Worm (Caenorhabditis elegans): Measurements from ENCODE around the gene zyg-9.

Gene zyg-9

ce11 chrII:8442717-8443223 lies 14.8 kb upstream of the zyg-9 start, which contains the start of gene eif-3.G:
TSS of gene eif-3.G (plus strand) at chrII:8442767.
- no peak for TF ChIP-seq ceh-36 (tag; optimal IDR thresholded peaks at IDR 0.05)
- no peak for TF ChIP-seq hmbx-1 (tag; optimal IDR thresholded peaks at IDR 0.05)
- TF ChIP-seq ets-7 (tag; optimal IDR thresholded peaks at IDR 0.05): no peak
- no peak for TF ChIP-seq ceh-13 (GFP tag; optimal IDR thresholded peaks at IDR 0.05)
- TF ChIP-seq pes-1 (GFP tag; IDR thresholded peaks at IDR 0.05): no peak
- no peak for TF ChIP-seq F13C5.2 (tag; optimal IDR thresholded peaks at IDR 0.05)
- TF ChIP-seq aly-1 (tag; optimal IDR thresholded peaks at IDR 0.05): no peak
- TF ChIP-seq tra-4 (tag; optimal IDR thresholded peaks at IDR 0.05): no peak
- no peak for TF ChIP-seq scrt-1 (GFP tag; IDR thresholded peaks at IDR 0.05)
- no peak for TF ChIP-seq sea-1 (GFP tag; conservative IDR thresholded peaks at IDR 0.05)
- no peak for TF ChIP-seq hmg-4 (GFP tag; optimal IDR thresholded peaks at IDR 0.05)
- no peak for TF ChIP-seq hnd-1 (tag; optimal IDR thresholded peaks at IDR 0.05)
- TF ChIP-seq flt-1 (GFP tag; IDR thresholded peaks at IDR 0.05): no peak
- TF ChIP-seq B0310.2 (tag; optimal IDR thresholded peaks at IDR 0.05): no peak
- no peak for TF ChIP-seq tbx-11 (GFP tag; IDR thresholded peaks at IDR 0.05)

- no peak for TF ChIP-seq tbx-37 (GFP tag; conservative IDR thresholded peaks at IDR 0.05)
Measured at ce11 chrII:8444007-8444406, 13.6 kb upstream of the zyg-9 start, which contains the start of gene evl-20. TSS of gene evl-20 (plus strand) at chrII:8444307.

- no peak for TF ChIP-seq pes-1 (GFP tag; IDR thresholded peaks at IDR 0.05)
- no peak for TF ChIP-seq B0310.2 (tag; optimal IDR thresholded peaks at IDR 0.05)
Measured at ce11 chrII:8446731-8447130, 10.9 kb upstream of the zyg-9 start, which contains the start of gene cut-3. TSS of gene cut-3 (minus strand) at chrII:8446831.

ce11 chrII:8449660-8450118 lies 7.9 kb upstream of the zyg-9 start, which contains the start of gene F22B5.4:
TSS of gene F22B5.4 (plus strand) at chrII:8449710.
- no peak for TF ChIP-seq flt-1 (GFP tag; IDR thresholded peaks at IDR 0.05)
- TF ChIP-seq F13C5.2 (tag; optimal IDR thresholded peaks at IDR 0.05): no peak
- no peak for TF ChIP-seq hmbx-1 (tag; optimal IDR thresholded peaks at IDR 0.05)
- TF ChIP-seq tbx-11 (GFP tag; IDR thresholded peaks at IDR 0.05): no peak
- no peak for TF ChIP-seq B0310.2 (tag; optimal IDR thresholded peaks at IDR 0.05)
- TF ChIP-seq hmg-4 (GFP tag; optimal IDR thresholded peaks at IDR 0.05): no peak
- TF ChIP-seq scrt-1 (GFP tag; IDR thresholded peaks at IDR 0.05): no peak
- no peak for TF ChIP-seq sea-1 (GFP tag; conservative IDR thresholded peaks at IDR 0.05)
- TF ChIP-seq pes-1 (GFP tag; IDR thresholded peaks at IDR 0.05): no peak
- no peak for TF ChIP-seq aly-1 (tag; optimal IDR thresholded peaks at IDR 0.05)
- TF ChIP-seq tra-4 (tag; optimal IDR thresholded peaks at IDR 0.05): no peak
- TF ChIP-seq ets-7 (tag; optimal IDR thresholded peaks at IDR 0.05): no peak

ce11 chrII:8450750-8451149 lies 6.9 kb upstream of the zyg-9 start:
- TF ChIP-seq flt-1 (GFP tag; IDR thresholded peaks at IDR 0.05): no peak
- TF ChIP-seq aly-1 (tag; optimal IDR thresholded peaks at IDR 0.05): no peak

- TF ChIP-seq ets-7 (tag; optimal IDR thresholded peaks at IDR 0.05) (no peak), aly-1 (tag; optimal IDR thresholded peaks at IDR 0.05) (no peak), hmbx-1 (tag; optimal IDR thresholded peaks at IDR 0.05) (no peak), tbx-37 (GFP tag; conservative IDR thresholded peaks at IDR 0.05) (no peak), hmg-4 (GFP tag; optimal IDR thresholded peaks at IDR 0.05) (no peak), ceh-36 (tag; optimal IDR thresholded peaks at IDR 0.05) (no peak), sea-1 (GFP tag; conservative IDR thresholded peaks at IDR 0.05) (no peak), tra-4 (tag; optimal IDR thresholded peaks at IDR 0.05) (no peak), ama-1 (optimal IDR thresholded peaks at IDR 0.05) (no peak), scrt-1 (GFP tag; IDR thresholded peaks at IDR 0.05) (no peak), F13C5.2 (tag; optimal IDR thresholded peaks at IDR 0.05) (no peak), flt-1 (GFP tag; IDR thresholded peaks at IDR 0.05) (no peak)
Measured at ce11 chrII:8451425-8451824, 6.2 kb upstream of the zyg-9 start.

- TF ChIP-seq ceh-36 (tag; optimal IDR thresholded peaks at IDR 0.05) (no peak), aly-1 (tag; optimal IDR thresholded peaks at IDR 0.05) (no peak), sea-1 (GFP tag; conservative IDR thresholded peaks at IDR 0.05) (no peak), flt-1 (GFP tag; IDR thresholded peaks at IDR 0.05) (no peak)
Measured at ce11 chrII:8454513-8454912, 3.1 kb upstream of the zyg-9 start, which contains the start of gene F22B5.5. TSS of gene F22B5.5 (minus strand) at chrII:8454613.

- TF ChIP-seq F13C5.2 (tag; optimal IDR thresholded peaks at IDR 0.05) (no peak), tra-4 (tag; optimal IDR thresholded peaks at IDR 0.05) (no peak), ets-7 (tag; optimal IDR thresholded peaks at IDR 0.05) (no peak), flt-1 (GFP tag; IDR thresholded peaks at IDR 0.05) (no peak), tbx-37 (GFP tag; conservative IDR thresholded peaks at IDR 0.05) (no peak)
Measured at ce11 chrII:8456094-8456493, 1.5 kb upstream of the zyg-9 start, which contains the start of gene F22B5.6. TSS of gene F22B5.6 (minus strand) at chrII:8456194.

- TF ChIP-seq B0310.2 (tag; optimal IDR thresholded peaks at IDR 0.05) (no peak), scrt-1 (GFP tag; IDR thresholded peaks at IDR 0.05) (no peak), ets-7 (tag; optimal IDR thresholded peaks at IDR 0.05) (no peak), ceh-36 (tag; optimal IDR thresholded peaks at IDR 0.05) (no peak), flt-1 (GFP tag; IDR thresholded peaks at IDR 0.05) (no peak), tra-4 (tag; optimal IDR thresholded peaks at IDR 0.05) (no peak), tbx-37 (GFP tag; conservative IDR thresholded peaks at IDR 0.05) (no peak), ceh-13 (GFP tag; optimal IDR thresholded peaks at IDR 0.05) (no peak), ama-1 (optimal IDR thresholded peaks at IDR 0.05) (no peak), hnd-1 (tag; optimal IDR thresholded peaks at IDR 0.05) (no peak), aly-1 (tag; optimal IDR thresholded peaks at IDR 0.05) (no peak), hmbx-1 (tag; optimal IDR thresholded peaks at IDR 0.05) (no peak), pes-1 (GFP tag; IDR thresholded peaks at IDR 0.05) (no peak), F13C5.2 (tag; optimal IDR thresholded peaks at IDR 0.05) (no peak), hmg-4 (GFP tag; optimal IDR thresholded peaks at IDR 0.05) (no peak), sea-1 (GFP tag; conservative IDR thresholded peaks at IDR 0.05) (no peak), tbx-11 (GFP tag; IDR thresholded peaks at IDR 0.05) (no peak)
Measured at ce11 chrII:8456681-8457389, 783 bp upstream of the zyg-9 start.
